Worm (Caenorhabditis elegans) whole organism, L4 larva: ENCODE results near the gene smrd-1.

ENCODE experiments used
- F49E8.2 ChIP-seq: sonication (generic microtip); optimal IDR thresholded peaks from 2 replicates; lab custom pipeline; 2016; ENCODE audit warnings: missing compliant biosample characterization, mild to moderate bottlenecking, missing genetic modification characterization, borderline replicate concordance
- arid-1 ChIP-seq: fragments of 200-800 bp; sonication (Bioruptor generic); conservative IDR thresholded peaks from 2 replicates; pipeline ENCODE4 v1.3.6; 2022; ENCODE audit warnings: missing genetic modification reagents, missing genetic modification characterization, missing compliant biosample characterization
- ceh-44 ChIP-seq: fragments of 200-800 bp; sonication (Bioruptor generic); IDR thresholded peaks from 2 replicates; pipeline ENCODE4 v1.3.6; 2022; ENCODE audit warnings: missing genetic modification reagents, missing genetic modification characterization, missing compliant biosample characterization
- ceh-82 ChIP-seq: sonication (generic microtip); optimal IDR thresholded peaks from 2 replicates; lab custom pipeline; 2017; ENCODE audit warnings: missing biosample characterization, missing genetic modification characterization
- fkh-10 ChIP-seq: fragments of 150-350 bp; optimal IDR thresholded peaks from 2 replicates; lab custom pipeline; 2014; ENCODE audit warnings: missing biosample characterization, missing genetic modification reagents, missing genetic modification characterization
- fos-1 ChIP-seq: fragments of 150-350 bp; optimal IDR thresholded peaks from 2 replicates; lab custom pipeline; 2014; ENCODE audit warnings: missing biosample characterization, missing genetic modification characterization
- nhr-11 ChIP-seq: fragments of 150-350 bp; optimal IDR thresholded peaks from 2 replicates; lab custom pipeline; 2014; ENCODE audit warnings: missing biosample characterization, missing genetic modification characterization
- nhr-237 ChIP-seq: sonication (generic microtip); optimal IDR thresholded peaks from 2 replicates; lab custom pipeline; 2017; ENCODE audit warnings: missing biosample characterization, missing genetic modification characterization
- nhr-28 ChIP-seq: fragments of 150-350 bp; optimal IDR thresholded peaks from 2 replicates; lab custom pipeline; 2014; ENCODE audit warnings: missing biosample characterization, missing genetic modification characterization
- nhr-77 ChIP-seq: fragments of 150-350 bp; optimal IDR thresholded peaks from 2 replicates; lab custom pipeline; 2014; ENCODE audit warnings: missing biosample characterization, missing genetic modification characterization
- skn-1 ChIP-seq: fragments of 150-350 bp; optimal IDR thresholded peaks from 2 replicates; lab custom pipeline; 2014; ENCODE audit warnings: missing biosample characterization, missing genetic modification characterization
- zfp-2 ChIP-seq: sonication (generic microtip); optimal IDR thresholded peaks from 2 replicates; lab custom pipeline; 2016; ENCODE audit warnings: mild to moderate bottlenecking, missing genetic modification characterization, missing compliant biosample characterization

ce11 chrIII:10421680-10422079, 14.1 kb downstream of the smrd-1 start:
- no peak for TF ChIP-seq F49E8.2
- TF ChIP-seq nhr-28 (tag; lab: Kevin White, UChicago), result no peak
- no peak for TF ChIP-seq nhr-11
- no peak for TF ChIP-seq skn-1
- TF ChIP-seq ceh-82 (tag; lab: Kevin White, UChicago), result no peak
- TF ChIP-seq nhr-237 (tag; lab: Kevin White, UChicago), result no peak
- no peak for TF ChIP-seq ceh-44
- no peak for TF ChIP-seq arid-1 (GFP tag; lab: Robert Waterston, UW)
- TF ChIP-seq fos-1 (tag; lab: Kevin White, UChicago), result no peak
- no peak for TF ChIP-seq nhr-77 (tag; lab: Kevin White, UChicago)
- no peak for TF ChIP-seq zfp-2 (tag; lab: Kevin White, UChicago)
- TF ChIP-seq fkh-10 (GFP tag; lab: Kevin White, UChicago), result no peak
